Fruit fly (Drosophila melanogaster) whole organism, embryonic: ENCODE measurements around the gene CG16956.

ENCODE experiments used
- Atf3 ChIP-seq: fragments of 200-800 bp; sonication (Bioruptor generic); optimal IDR thresholded peaks from 3 replicates; lab custom pipeline; 2016; ENCODE audit warnings: missing biosample characterization, missing genetic modification characterization
- Atf6 ChIP-seq: fragments of 200-800 bp; sonication (Bioruptor generic); IDR thresholded peaks from 2 replicates; pipeline ENCODE4 v1.3.6; 2022; ENCODE audit warnings: missing biosample characterization, missing genetic modification characterization
- B-H2 ChIP-seq: fragments of 200-800 bp; sonication (Bioruptor generic); optimal IDR thresholded peaks from 2 replicates; lab custom pipeline; 2018; ENCODE audit warnings: missing biosample characterization, mild to moderate bottlenecking, missing genetic modification characterization
- CG10366 ChIP-seq: fragments of 200-800 bp; sonication (Bioruptor generic); IDR thresholded peaks from 2 replicates; pipeline ENCODE4 v1.3.6; 2022; ENCODE audit warnings: missing biosample characterization, missing genetic modification characterization
- CG10431 ChIP-seq: fragments of 200-800 bp; sonication (Bioruptor generic); optimal IDR thresholded peaks from 3 replicates; lab custom pipeline; 2018; ENCODE audit warnings: missing biosample characterization, mild to moderate bottlenecking, missing genetic modification characterization
- CG11085 ChIP-seq: fragments of 200-800 bp; sonication (Bioruptor generic); IDR thresholded peaks from 2 replicates; pipeline ENCODE4 v1.3.6; 2022; ENCODE audit warnings: missing biosample characterization, missing genetic modification characterization
- CG11504 ChIP-seq: fragments of 200-800 bp; sonication (Bioruptor generic); optimal IDR thresholded peaks from 3 replicates; lab custom pipeline; 2019; ENCODE audit warnings: missing biosample characterization, mild to moderate bottlenecking, missing genetic modification characterization, moderate library complexity
- CG11723 ChIP-seq: fragments of 200-800 bp; sonication (Bioruptor generic); optimal IDR thresholded peaks from 2 replicates; lab custom pipeline; 2017; ENCODE audit warnings: missing biosample characterization, mild to moderate bottlenecking, missing genetic modification characterization
- CG14710 ChIP-seq: fragments of 200-800 bp; sonication (Bioruptor generic); optimal IDR thresholded peaks from 3 replicates; lab custom pipeline; 2019; ENCODE audit warnings: missing biosample characterization, mild to moderate bottlenecking, missing genetic modification characterization, moderate library complexity
- CG14965 ChIP-seq: fragments of 200-800 bp; sonication (Bioruptor generic); optimal IDR thresholded peaks from 2 replicates; lab custom pipeline; 2016; ENCODE audit warnings: missing biosample characterization, missing genetic modification characterization, borderline replicate concordance
- CG1529 ChIP-seq: fragments of 200-800 bp; sonication (Bioruptor generic); optimal IDR thresholded peaks from 3 replicates; lab custom pipeline; 2018; ENCODE audit warnings: missing biosample characterization, missing genetic modification characterization
- CG15514 ChIP-seq: fragments of 200-800 bp; sonication (Bioruptor generic); optimal IDR thresholded peaks from 3 replicates; lab custom pipeline; 2017; ENCODE audit warnings: missing biosample characterization, missing genetic modification characterization, mild to moderate bottlenecking, moderate library complexity, missing genetic modification reagents
- CG17328 ChIP-seq: fragments of 200-800 bp; sonication (Bioruptor generic); IDR thresholded peaks from 2 replicates; pipeline ENCODE4 v1.3.6; 2022; ENCODE audit warnings: missing biosample characterization, missing genetic modification characterization
- CG17385 ChIP-seq: fragments of 200-800 bp; sonication (Bioruptor generic); optimal IDR thresholded peaks from 3 replicates; lab custom pipeline; 2018; ENCODE audit warnings: missing biosample characterization, mild to moderate bottlenecking, missing genetic modification characterization
- CG18262 ChIP-seq: fragments of 200-800 bp; optimal IDR thresholded peaks from 3 replicates; lab custom pipeline; 2019; ENCODE audit warnings: missing biosample characterization, mild to moderate bottlenecking, missing genetic modification characterization, moderate library complexity
- CG1832 ChIP-seq: fragments of 200-800 bp; sonication (Bioruptor generic); optimal IDR thresholded peaks from 2 replicates; lab custom pipeline; 2017; ENCODE audit warnings: missing biosample characterization, mild to moderate bottlenecking, missing genetic modification characterization, inconsistent platforms
- CG18619 ChIP-seq: fragments of 200-800 bp; sonication (Bioruptor generic); optimal IDR thresholded peaks from 3 replicates; lab custom pipeline; 2017; ENCODE audit warnings: missing biosample characterization, mild to moderate bottlenecking, missing genetic modification characterization
- CG18764 ChIP-seq: fragments of 200-800 bp; sonication (Bioruptor generic); optimal IDR thresholded peaks from 3 replicates; lab custom pipeline; 2016; ENCODE audit warnings: missing biosample characterization, missing genetic modification characterization
- CG31224 ChIP-seq: fragments of 200-800 bp; sonication (Bioruptor generic); IDR thresholded peaks from 2 replicates; pipeline ENCODE4 v1.3.6; 2022; ENCODE audit warnings: missing biosample characterization, missing genetic modification characterization
- CG32772 ChIP-seq: fragments of 200-800 bp; sonication (Bioruptor generic); IDR thresholded peaks from 2 replicates; pipeline ENCODE4 v1.3.6; 2022; ENCODE audit warnings: missing biosample characterization, missing genetic modification characterization
- CG33213 ChIP-seq: fragments of 200-800 bp; sonication (Bioruptor generic); optimal IDR thresholded peaks from 3 replicates; lab custom pipeline; 2016; ENCODE audit warnings: missing biosample characterization, missing genetic modification characterization
- CG6272 ChIP-seq: fragments of 200-800 bp; sonication (Bioruptor generic); IDR thresholded peaks from 2 replicates; pipeline ENCODE4 v1.3.6; 2022; ENCODE audit warnings: missing biosample characterization, missing genetic modification characterization
- CG8478 ChIP-seq: fragments of >200 bp; optimal IDR thresholded peaks from 2 replicates; lab custom pipeline; 2018
- CG8944 ChIP-seq: fragments of 200-800 bp; sonication (Bioruptor generic); optimal IDR thresholded peaks from 3 replicates; lab custom pipeline; 2016; ENCODE audit warnings: missing biosample characterization, missing genetic modification characterization
- CG9932 ChIP-seq: fragments of 200-800 bp; sonication (Bioruptor generic); IDR thresholded peaks from 2 replicates; pipeline ENCODE4 v1.3.6; 2022; ENCODE audit warnings: missing biosample characterization, missing genetic modification characterization
- Dfd ChIP-seq, 2 experiments: fragments of >200 bp; optimal IDR thresholded peaks; 2 replicates each; lab custom pipeline; 2017; ENCODE audit warnings: missing biosample characterization in 2 of 2, missing genetic modification characterization in 2 of 2
- Eip74EF ChIP-seq, 2 experiments: fragments of 200-800 bp in 1 of 2; fragments of >200 bp in 1 of 2; sonication (Bioruptor generic) in 1 of 2; optimal IDR thresholded peaks; 2 replicates each; lab custom pipeline; 2017 to 2019; ENCODE audit warnings: missing biosample characterization in 2 of 2, missing genetic modification characterization in 2 of 2, mild to moderate bottlenecking in 1 of 2, moderate library complexity in 1 of 2
- Elba2 ChIP-seq: fragments of 200-800 bp; sonication (Bioruptor generic); optimal IDR thresholded peaks from 3 replicates; lab custom pipeline; 2016; ENCODE audit warnings: missing biosample characterization, missing genetic modification characterization
- Ets97D ChIP-seq: fragments of 200-800 bp; sonication (Bioruptor generic); optimal IDR thresholded peaks from 3 replicates; lab custom pipeline; 2016; ENCODE audit warnings: missing biosample characterization, missing genetic modification characterization
- HLH54F ChIP-seq: fragments of 200-800 bp; sonication (Bioruptor generic); optimal IDR thresholded peaks from 3 replicates; lab custom pipeline; 2016; ENCODE audit warnings: missing biosample characterization, missing genetic modification characterization
- Hand ChIP-seq: fragments of 200-800 bp; sonication (Bioruptor generic); optimal IDR thresholded peaks from 2 replicates; lab custom pipeline; 2017; ENCODE audit warnings: mild to moderate bottlenecking, missing biosample characterization, missing genetic modification reagents, missing genetic modification characterization
- Hr3 ChIP-seq: fragments of 200-800 bp; sonication (Bioruptor generic); optimal IDR thresholded peaks from 3 replicates; lab custom pipeline; 2016; ENCODE audit warnings: missing biosample characterization, missing genetic modification characterization
- Lpt ChIP-seq: fragments of >200 bp; optimal IDR thresholded peaks from 2 replicates; lab custom pipeline; 2018; ENCODE audit warnings: missing biosample characterization, missing genetic modification characterization
- MTF-1 ChIP-seq: fragments of 200-800 bp; sonication (Bioruptor generic); optimal IDR thresholded peaks from 2 replicates; lab custom pipeline; 2018; ENCODE audit warnings: missing biosample characterization, mild to moderate bottlenecking, missing genetic modification characterization, borderline replicate concordance
- Tbp ChIP-seq: fragments of >200 bp; optimal IDR thresholded peaks from 2 replicates; lab custom pipeline; 2018; ENCODE audit warnings: missing biosample characterization, missing genetic modification characterization
- Trl ChIP-seq, 3 experiments: fragments of >200 bp in 2 of 3; fragments of 200-800 bp in 1 of 3; sonication (Bioruptor generic) in 1 of 3; optimal IDR thresholded peaks; 2 replicates in 1 of 3; 3 replicates in 2 of 3; lab custom pipeline; 2016 to 2017; ENCODE audit warnings: missing biosample characterization in 1 of 3, missing genetic modification characterization in 1 of 3
- cato ChIP-seq: fragments of 200-800 bp; sonication (Bioruptor generic); optimal IDR thresholded peaks from 2 replicates; lab custom pipeline; 2016; ENCODE audit warnings: missing biosample characterization, missing genetic modification characterization, borderline replicate concordance
- disco-r ChIP-seq: fragments of 200-800 bp; sonication (Bioruptor generic); optimal IDR thresholded peaks from 2 replicates; lab custom pipeline; 2016; ENCODE audit warnings: missing biosample characterization, missing genetic modification characterization
- dmrt11E ChIP-seq: fragments of 200-800 bp; sonication (Bioruptor generic); optimal IDR thresholded peaks from 3 replicates; lab custom pipeline; 2018; ENCODE audit warnings: missing biosample characterization, mild to moderate bottlenecking, missing genetic modification characterization, moderate library complexity
- ems ChIP-seq: fragments of 200-800 bp; sonication (Bioruptor generic); optimal IDR thresholded peaks from 3 replicates; lab custom pipeline; 2016; ENCODE audit warnings: missing biosample characterization, missing genetic modification characterization
- en ChIP-seq: fragments of 200-800 bp; sonication (Bioruptor generic); optimal IDR thresholded peaks from 2 replicates; lab custom pipeline; 2016; ENCODE audit warnings: missing biosample characterization, missing genetic modification characterization
- esg ChIP-seq: fragments of 200-800 bp; sonication (Bioruptor generic); conservative IDR thresholded peaks from 2 replicates; pipeline ENCODE4 v1.3.6; 2022; ENCODE audit warnings: missing biosample characterization, missing genetic modification characterization
- ind ChIP-seq: fragments of 200-800 bp; sonication (Bioruptor generic); optimal IDR thresholded peaks from 3 replicates; lab custom pipeline; 2016; ENCODE audit warnings: missing biosample characterization, missing genetic modification characterization
- inv ChIP-seq: fragments of 200-800 bp; sonication (Bioruptor generic); IDR thresholded peaks from 2 replicates; pipeline ENCODE4 v1.3.6; 2022; ENCODE audit warnings: missing biosample characterization, missing genetic modification characterization; ENCODE audit not compliant: partially characterized antibody
- prd ChIP-seq, 3 experiments: fragments of >200 bp in 2 of 3; fragments of 200-800 bp in 1 of 3; sonication (Bioruptor generic) in 1 of 3; optimal IDR thresholded peaks in 2 of 3; IDR thresholded peaks in 1 of 3; 2 replicates in 2 of 3; 3 replicates in 1 of 3; pipeline versions ENCODE4 v1.3.6 to Lab custom; 2017 to 2022; ENCODE audit warnings: missing biosample characterization in 1 of 3, missing genetic modification characterization in 1 of 3
- ranshi ChIP-seq: fragments of 200-800 bp; sonication (Bioruptor generic); IDR thresholded peaks from 2 replicates; pipeline ENCODE4 v1.3.6; 2022; ENCODE audit warnings: missing biosample characterization, missing genetic modification characterization
- slp2 ChIP-seq: fragments of 200-800 bp; sonication (Bioruptor generic); optimal IDR thresholded peaks from 2 replicates; lab custom pipeline; 2016; ENCODE audit warnings: missing biosample characterization, missing genetic modification characterization
- so ChIP-seq: fragments of 200-800 bp; sonication (Bioruptor generic); IDR thresholded peaks from 3 replicates; pipeline ENCODE4 v1.3.6; 2022; ENCODE audit warnings: missing biosample characterization, missing genetic modification characterization
- stc ChIP-seq: fragments of 200-800 bp; sonication (Bioruptor generic); IDR thresholded peaks from 2 replicates; pipeline ENCODE4 v1.3.6; 2022; ENCODE audit warnings: missing biosample characterization, missing genetic modification characterization
- stwl ChIP-seq: fragments of 200-800 bp; sonication (Bioruptor generic); optimal IDR thresholded peaks from 3 replicates; lab custom pipeline; 2018; ENCODE audit warnings: missing biosample characterization, mild to moderate bottlenecking, missing genetic modification characterization, moderate library complexity
- tap ChIP-seq: fragments of 200-800 bp; optimal IDR thresholded peaks from 3 replicates; lab custom pipeline; 2019; ENCODE audit warnings: missing biosample characterization, mild to moderate bottlenecking, missing genetic modification characterization, moderate library complexity
- ttk ChIP-seq: fragments of 200-800 bp; sonication (Bioruptor generic); IDR thresholded peaks from 2 replicates; pipeline ENCODE4 v2.1.2; 2022; ENCODE audit warnings: missing biosample characterization, missing genetic modification characterization

Gene CG16956

dm6 chr2L:13367378-13367777, 47.0 kb downstream of the CG16956 start, which contains the start of gene Tap42 (continued):
- no peak for TF ChIP-seq CG11085
- TF ChIP-seq CG11723 (GFP tag; lab: Kevin White, UChicago) = no peak
- no peak for TF ChIP-seq ems (GFP tag; lab: Kevin White, UChicago)
- no peak for TF ChIP-seq ranshi (GFP tag; lab: Robert Waterston, UW)
- no peak for TF ChIP-seq CG8944 (GFP tag; lab: Kevin White, UChicago)
- no peak for TF ChIP-seq CG6272
- no peak for TF ChIP-seq Atf3
- no peak for TF ChIP-seq Elba2
- TF ChIP-seq inv = no peak
- peak; percentile 23; the same call in 1 of the 2 replicates for TF ChIP-seq CG10366 (GFP tag; lab: Robert Waterston, UW)
- no peak for TF ChIP-seq CG10431 (GFP tag; lab: Kevin White, UChicago)
- TF ChIP-seq esg (GFP tag; lab: Robert Waterston, UW) = no peak
- TF ChIP-seq Hr3 (GFP tag; lab: Kevin White, UChicago) = no peak
- TF ChIP-seq CG17328 (GFP tag; lab: Robert Waterston, UW) = no peak
- TF ChIP-seq slp2 (GFP tag; lab: Kevin White, UChicago) = no peak
- no peak for TF ChIP-seq ind
- TF ChIP-seq dmrt11E (tag; lab: Kevin White, UChicago) = no peak
- TF ChIP-seq B-H2 (GFP tag; lab: Kevin White, UChicago) = peak; percentile 26
- TF ChIP-seq CG17385 (GFP tag; lab: Kevin White, UChicago) = peak; percentile 3
- no peak for TF ChIP-seq CG8478 (lab: Kevin White, UChicago)
- TF ChIP-seq Hand = no peak
- TF ChIP-seq CG14965 (GFP tag; lab: Kevin White, UChicago) = no peak
- no peak for TF ChIP-seq Ets97D (GFP tag; lab: Kevin White, UChicago)
- no peak for TF ChIP-seq CG1529 (GFP tag; lab: Kevin White, UChicago)
- no peak for TF ChIP-seq CG1832 (GFP tag; lab: Kevin White, UChicago)
- no peak for TF ChIP-seq Dfd (GFP tag; optimal IDR thresholded peaks at IDR 0.05; lab: Kevin White, UChicago)
- no peak for TF ChIP-seq Lpt (GFP tag; lab: Kevin White, UChicago)
- TF ChIP-seq CG18262 (tag; lab: Kevin White, UChicago) = peak; percentile 9
- TF ChIP-seq CG11504 (tag; lab: Kevin White, UChicago) = peak; percentile 43
- no peak for TF ChIP-seq CG33213 (GFP tag; lab: Kevin White, UChicago)
- TF ChIP-seq cato (GFP tag; lab: Kevin White, UChicago) = no peak
- no peak for TF ChIP-seq stc (GFP tag; lab: Robert Waterston, UW)
- TF ChIP-seq stwl (tag; lab: Kevin White, UChicago) = peak; percentile 27
- no peak for TF ChIP-seq Tbp (GFP tag; lab: Kevin White, UChicago)
- peak; percentile 53 for TF ChIP-seq CG9932 (GFP tag; lab: Robert Waterston, UW)
- TF ChIP-seq ttk (GFP tag; lab: Robert Waterston, UW) = no peak
- no peak for TF ChIP-seq CG32772 (GFP tag; lab: Robert Waterston, UW)
- TF ChIP-seq CG14710 (tag; lab: Kevin White, UChicago) = peak; percentile 46
- TF ChIP-seq MTF-1 (GFP tag; lab: Kevin White, UChicago) = no peak
- TF ChIP-seq HLH54F (GFP tag; lab: Kevin White, UChicago) = no peak
- no peak for TF ChIP-seq Atf6 (GFP tag; lab: Robert Waterston, UW)
- no peak for TF ChIP-seq Trl (optimal IDR thresholded peaks at IDR 0.05; lab: Kevin White, UChicago)
- no peak for TF ChIP-seq Trl (GFP tag; optimal IDR thresholded peaks at IDR 0.05; lab: Kevin White, UChicago)
- no peak for TF ChIP-seq CG18764
- TF ChIP-seq en (GFP tag; lab: Kevin White, UChicago) = no peak
- TF ChIP-seq so (GFP tag; lab: Robert Waterston, UW) = no peak
- peak; percentile 54 for TF ChIP-seq CG15514
- no peak for TF ChIP-seq Eip74EF (GFP tag; optimal IDR thresholded peaks at IDR 0.05; lab: Kevin White, UChicago)
- no peak for TF ChIP-seq CG18619 (GFP tag; lab: Kevin White, UChicago)
- no peak for TF ChIP-seq prd (optimal IDR thresholded peaks at IDR 0.05; lab: Kevin White, UChicago)
- TF ChIP-seq prd (GFP tag; IDR thresholded peaks at IDR 0.05; lab: Robert Waterston, UW) = no peak
- no peak for TF ChIP-seq disco-r (GFP tag; lab: Kevin White, UChicago)
- no peak for TF ChIP-seq tap (tag; lab: Kevin White, UChicago)
- TF ChIP-seq CG31224 (GFP tag; lab: Robert Waterston, UW) = no peak
